Fruit fly (Drosophila melanogaster) whole organism, adult: ENCODE results near the gene CG17928.
A peak's percentile ranks its signal among the peaks of the same experiment; 100 is the strongest.

Experiments used
- CG11617 ChIP-seq: fragments of 200-800 bp; sonication (Bioruptor generic); optimal IDR thresholded peaks from 2 replicates; lab custom pipeline; 2017; ENCODE audit warnings: mild to moderate bottlenecking, missing biosample characterization, missing genetic modification reagents, missing genetic modification characterization
- CG12768 ChIP-seq: fragments of 200-800 bp; sonication (Bioruptor generic); optimal IDR thresholded peaks from 2 replicates; lab custom pipeline; 2017; ENCODE audit warnings: missing biosample characterization, missing genetic modification characterization, mild to moderate bottlenecking, moderate library complexity, missing genetic modification reagents
- CG14711 ChIP-seq: fragments of 200-800 bp; sonication (Bioruptor generic); optimal IDR thresholded peaks from 2 replicates; lab custom pipeline; 2018; ENCODE audit warnings: missing biosample characterization, mild to moderate bottlenecking, missing genetic modification characterization, moderate library complexity
- CG1620 ChIP-seq: fragments of 200-800 bp; sonication (Bioruptor generic); optimal IDR thresholded peaks from 2 replicates; lab custom pipeline; 2016; ENCODE audit warnings: missing biosample characterization, missing genetic modification characterization
- CG33017 ChIP-seq: fragments of 200-800 bp; sonication (Bioruptor generic); optimal IDR thresholded peaks from 2 replicates; lab custom pipeline; 2018; ENCODE audit warnings: missing biosample characterization, mild to moderate bottlenecking, missing genetic modification characterization, moderate library complexity
- CG5204 ChIP-seq: fragments of 200-800 bp; sonication (Bioruptor generic); optimal IDR thresholded peaks from 2 replicates; lab custom pipeline; 2016; ENCODE audit warnings: missing biosample characterization, missing genetic modification characterization
- CG7045 ChIP-seq: fragments of 200-800 bp; sonication (Bioruptor generic); optimal IDR thresholded peaks from 2 replicates; lab custom pipeline; 2017; ENCODE audit warnings: missing biosample characterization, mild to moderate bottlenecking, missing genetic modification characterization
- CG7101 ChIP-seq: fragments of 200-800 bp; sonication (Bioruptor generic); optimal IDR thresholded peaks from 2 replicates; lab custom pipeline; 2018; ENCODE audit warnings: missing biosample characterization, mild to moderate bottlenecking, missing genetic modification characterization, moderate library complexity
- Clk ChIP-seq: fragments of 200-800 bp; sonication (Bioruptor generic); optimal IDR thresholded peaks from 2 replicates; lab custom pipeline; 2017; ENCODE audit warnings: missing biosample characterization, missing genetic modification characterization
- Crg-1 ChIP-seq: fragments of 200-800 bp; sonication (Bioruptor generic); optimal IDR thresholded peaks from 2 replicates; lab custom pipeline; 2016; ENCODE audit warnings: missing biosample characterization, missing genetic modification characterization
- Hr96 ChIP-seq: fragments of 200-800 bp; sonication (Bioruptor generic); optimal IDR thresholded peaks from 2 replicates; lab custom pipeline; 2016; ENCODE audit warnings: missing biosample characterization, missing genetic modification characterization
- Mnt ChIP-seq: fragments of 200-800 bp; sonication (Bioruptor generic); optimal IDR thresholded peaks from 2 replicates; lab custom pipeline; 2016; ENCODE audit warnings: missing biosample characterization, mild to moderate bottlenecking, missing genetic modification characterization
- bab1 ChIP-seq: fragments of 200-800 bp; sonication (Bioruptor generic); optimal IDR thresholded peaks from 3 replicates; lab custom pipeline; 2019; ENCODE audit warnings: missing biosample characterization, mild to moderate bottlenecking, missing genetic modification characterization, moderate library complexity
- cic ChIP-seq: fragments of 200-800 bp; sonication (Bioruptor generic); optimal IDR thresholded peaks from 2 replicates; lab custom pipeline; 2017; ENCODE audit warnings: missing biosample characterization, mild to moderate bottlenecking, missing genetic modification characterization, moderate library complexity
- cnc ChIP-seq, 2 experiments: fragments of >200 bp; optimal IDR thresholded peaks; 2 replicates each; lab custom pipeline; 2017
- kay ChIP-seq: fragments of 200-800 bp; sonication (Bioruptor generic); peaks from one replicate; lab custom pipeline; 2016; ENCODE audit warnings: missing biosample characterization, missing genetic modification characterization, borderline replicate concordance
- ovo ChIP-seq: fragments of 200-800 bp; sonication (Bioruptor generic); optimal IDR thresholded peaks from 2 replicates; lab custom pipeline; 2016; ENCODE audit warnings: missing biosample characterization, missing genetic modification characterization
- pad ChIP-seq: fragments of 200-800 bp; sonication (Bioruptor generic); optimal IDR thresholded peaks from 3 replicates; lab custom pipeline; 2017; ENCODE audit warnings: missing biosample characterization, missing genetic modification characterization, mild to moderate bottlenecking, moderate library complexity, missing genetic modification reagents
- tj ChIP-seq: fragments of 200-800 bp; sonication (Bioruptor generic); optimal IDR thresholded peaks from 3 replicates; lab custom pipeline; 2017; ENCODE audit warnings: missing biosample characterization, mild to moderate bottlenecking, missing genetic modification characterization, moderate library complexity

CG17928 gene

DNA sequence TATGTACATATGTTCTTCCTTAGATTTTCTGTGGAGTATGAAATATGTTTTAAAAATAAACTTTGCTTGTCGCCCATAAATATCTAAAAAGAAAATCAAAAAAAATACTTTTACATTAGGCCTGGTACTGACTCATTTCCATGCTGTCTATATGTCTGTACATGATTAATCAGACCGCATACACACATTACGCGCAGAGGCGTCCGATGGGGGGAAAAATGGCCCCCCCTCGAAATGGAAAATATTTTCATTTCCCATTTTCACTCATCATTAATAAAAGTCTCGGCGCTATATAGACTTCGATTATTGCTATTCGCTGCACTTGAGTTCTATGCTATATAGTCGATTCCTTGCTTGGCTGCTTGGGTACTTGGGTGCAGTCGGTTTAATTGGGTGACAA lies 29.5 kb upstream of the CG17928 start:
- TF ChIP-seq CG5204 (GFP tag; lab: Kevin White, UChicago) (no peak), CG11617 (GFP tag; lab: Kevin White, UChicago) (no peak), tj (GFP tag; lab: Kevin White, UChicago) (no peak), bab1 (GFP tag; lab: Kevin White, UChicago) (no peak), CG7101 (tag; lab: Kevin White, UChicago) (no peak), cic (GFP tag; lab: Kevin White, UChicago) (no peak), Mnt (GFP tag; lab: Kevin White, UChicago) (no peak)

DNA sequence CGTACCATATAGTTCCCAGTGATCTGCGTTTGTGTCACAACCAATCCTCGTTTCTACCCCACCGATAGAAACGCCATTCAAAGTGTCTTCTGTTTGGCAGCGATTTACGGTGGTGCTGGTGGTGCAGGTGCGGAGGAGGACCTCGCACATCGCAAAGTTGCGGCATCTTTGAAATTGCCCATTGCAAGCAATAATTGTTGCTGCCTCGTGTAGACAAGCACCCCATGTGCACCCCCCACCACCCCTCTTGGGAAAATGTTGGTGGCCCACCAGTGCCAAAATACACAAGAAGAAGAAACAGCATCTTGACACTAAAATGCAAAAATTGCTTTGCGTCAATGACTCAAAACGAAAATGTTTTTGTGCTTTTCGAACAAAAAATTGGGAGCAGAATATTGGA lies 26.9 kb upstream of the CG17928 start:
- no peak for TF ChIP-seq ovo (GFP tag; lab: Kevin White, UChicago)
- no peak for TF ChIP-seq pad (GFP tag; lab: Kevin White, UChicago)
- TF ChIP-seq CG7045 (GFP tag; lab: Kevin White, UChicago) = no peak
- no peak for TF ChIP-seq CG33017
- no peak for TF ChIP-seq CG14711 (tag; lab: Kevin White, UChicago)
- TF ChIP-seq Hr96 (GFP tag; lab: Kevin White, UChicago) = no peak

DNA sequence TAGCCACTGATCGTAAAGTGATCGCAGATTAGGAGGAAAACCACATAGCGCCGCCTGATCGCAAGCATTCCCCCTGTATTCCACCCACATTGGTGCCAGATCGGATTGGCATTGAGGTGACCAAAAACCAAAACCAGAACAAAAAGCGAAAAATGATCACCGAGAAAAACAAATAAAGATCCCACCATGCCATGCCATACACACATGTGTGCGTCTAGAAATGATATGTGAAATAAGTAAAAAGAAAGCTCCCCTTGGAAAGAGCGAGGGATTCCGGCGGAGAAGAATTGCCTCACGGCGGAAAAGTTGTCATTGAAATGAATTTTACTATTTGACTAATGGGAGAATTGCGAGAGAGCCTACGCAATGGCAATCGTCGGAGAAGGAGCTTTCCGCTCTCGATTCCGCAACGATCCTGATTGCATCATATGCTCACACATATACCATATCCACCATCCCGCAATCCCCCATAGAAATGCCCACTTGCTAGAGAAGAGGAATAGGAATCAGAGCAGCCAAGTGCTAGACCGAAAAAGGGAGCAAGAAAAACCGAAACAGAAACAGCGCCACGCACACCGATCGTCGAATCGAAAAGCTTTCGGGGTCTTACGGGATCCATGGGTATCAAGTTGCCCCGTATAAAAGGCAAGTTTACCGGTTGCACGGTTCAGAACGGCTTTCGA lies 25.2 kb upstream of the CG17928 start, which contains the start of gene Mhc:
Mhc (plus strand) TSS at position 497 of the 683 bp plus-strand sequence.
- TF ChIP-seq Crg-1 (GFP tag; lab: Kevin White, UChicago) (no peak), CG33017 (no peak), CG7101 (tag; lab: Kevin White, UChicago) (no peak), CG14711 (tag; lab: Kevin White, UChicago) (no peak), Hr96 (GFP tag; lab: Kevin White, UChicago) (no peak), CG5204 (GFP tag; lab: Kevin White, UChicago) (no peak), pad (GFP tag; lab: Kevin White, UChicago) (no peak), CG11617 (GFP tag; lab: Kevin White, UChicago) (no peak)

DNA sequence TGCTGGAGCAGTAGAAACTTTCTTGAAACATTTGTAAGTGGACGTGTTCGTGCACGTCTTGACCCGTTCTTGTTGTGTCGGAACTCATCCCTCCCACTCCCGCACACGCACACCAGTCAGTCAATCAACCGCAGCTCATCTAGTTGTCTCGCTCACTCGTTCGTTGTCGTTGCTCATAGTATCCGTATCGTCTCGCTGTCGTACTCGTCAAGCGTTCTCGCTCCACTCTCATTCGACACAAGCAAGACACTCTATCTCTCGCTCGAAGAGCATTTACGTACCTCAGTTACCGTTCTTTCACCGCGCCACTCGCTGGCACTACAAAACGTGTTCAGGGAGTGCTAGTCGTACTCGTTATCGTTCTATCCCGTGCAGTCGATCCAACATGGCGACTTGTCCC lies 3.8 kb upstream of the CG17928 start:
- TF ChIP-seq bab1 (GFP tag; lab: Kevin White, UChicago) = no peak
- no peak for TF ChIP-seq Crg-1 (GFP tag; lab: Kevin White, UChicago)
- TF ChIP-seq CG1620 (GFP tag; lab: Kevin White, UChicago) = no peak
- no peak for TF ChIP-seq tj (GFP tag; lab: Kevin White, UChicago)
- TF ChIP-seq Mnt (GFP tag; lab: Kevin White, UChicago) = no peak
- no peak for TF ChIP-seq kay (GFP tag; lab: Kevin White, UChicago)
- no peak for TF ChIP-seq ovo (GFP tag; lab: Kevin White, UChicago)
- no peak for TF ChIP-seq cic (GFP tag; lab: Kevin White, UChicago)
- no peak for TF ChIP-seq CG7101 (tag; lab: Kevin White, UChicago)
- TF ChIP-seq pad (GFP tag; lab: Kevin White, UChicago) = no peak
- TF ChIP-seq CG12768 (GFP tag; lab: Kevin White, UChicago) = no peak
- TF ChIP-seq Hr96 (GFP tag; lab: Kevin White, UChicago) = no peak
- no peak for TF ChIP-seq CG14711 (tag; lab: Kevin White, UChicago)

DNA sequence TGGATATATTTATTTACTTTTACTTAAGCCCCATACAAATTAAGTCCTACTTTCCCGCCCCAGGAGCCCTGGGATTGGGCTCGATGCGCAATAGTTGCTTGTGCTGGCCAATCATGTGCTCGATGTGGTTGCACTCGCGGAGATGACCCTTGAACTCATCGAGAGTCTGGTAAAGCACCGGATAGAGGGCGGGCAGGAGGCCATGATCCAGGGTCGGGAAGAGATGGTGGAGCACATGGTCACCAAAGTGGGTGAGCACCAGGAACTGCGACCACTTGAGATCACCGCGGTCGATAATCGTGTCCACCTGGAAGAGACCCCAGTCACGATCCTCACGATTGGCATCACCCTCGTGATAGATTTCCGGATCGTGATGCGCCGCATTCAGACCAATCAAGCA lies 2.5 kb upstream of the CG17928 start:
- TF ChIP-seq kay (GFP tag; lab: Kevin White, UChicago) (peak; percentile 2), Clk (GFP tag; lab: Kevin White, UChicago) (no peak)

DNA sequence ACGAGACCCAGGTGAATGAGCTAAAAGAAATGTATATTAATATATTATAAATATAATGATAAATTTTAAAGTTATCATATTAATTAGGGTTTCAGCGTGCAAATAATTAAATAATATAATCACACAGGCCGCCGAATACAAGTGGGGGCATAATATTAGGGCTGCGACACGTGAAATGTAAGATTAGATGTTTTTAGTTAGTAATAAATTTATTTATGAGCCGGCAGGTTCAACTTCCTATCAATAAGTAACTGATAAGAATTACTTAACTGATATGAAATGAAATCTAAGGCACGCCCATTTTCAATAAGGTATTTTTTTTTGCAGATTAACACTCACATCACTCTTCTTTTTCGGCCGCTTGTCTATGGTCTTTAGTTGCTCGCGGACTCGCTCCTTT lies 1.5 kb upstream of the CG17928 start:
- no peak for TF ChIP-seq CG5204 (GFP tag; lab: Kevin White, UChicago)
- TF ChIP-seq ovo (GFP tag; lab: Kevin White, UChicago) = no peak
- no peak for TF ChIP-seq bab1 (GFP tag; lab: Kevin White, UChicago)
- TF ChIP-seq Clk (GFP tag; lab: Kevin White, UChicago) = no peak

DNA sequence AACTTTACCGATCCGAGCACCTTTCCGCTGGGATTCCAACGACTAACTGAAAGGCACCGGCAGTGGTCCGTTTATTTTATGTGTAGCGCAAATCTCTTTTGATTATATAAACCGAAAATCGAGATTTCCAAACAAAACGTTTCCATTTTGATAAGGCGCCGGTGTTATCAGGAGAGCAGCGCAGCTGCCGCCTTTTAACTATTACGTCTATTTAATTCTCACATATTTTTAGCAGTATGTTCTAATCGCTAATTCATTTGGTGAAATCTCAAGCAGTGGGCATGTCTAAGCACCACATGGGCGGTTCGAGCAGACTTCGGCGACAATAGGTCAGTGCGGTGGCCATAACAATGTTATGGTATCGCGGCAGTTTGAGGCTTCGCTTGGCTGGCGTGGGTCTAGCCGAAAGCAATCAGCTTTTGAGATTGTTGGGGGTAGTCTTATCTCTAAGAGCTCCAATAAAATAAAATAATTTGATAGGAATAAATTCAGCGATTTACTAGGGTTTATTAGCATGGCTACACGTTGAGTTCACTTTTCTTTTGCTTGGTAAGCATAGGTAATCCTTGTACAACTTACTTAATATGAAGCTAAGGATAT lies 597 bp upstream of the CG17928 start, which contains the start of gene Cyt-b5-r:
Cyt-b5-r (minus strand) TSS at position 51 of the 600 bp plus-strand sequence.
- TF ChIP-seq cic (GFP tag; lab: Kevin White, UChicago) (peak; percentile 5), Hr96 (GFP tag; lab: Kevin White, UChicago) (no peak), Mnt (GFP tag; lab: Kevin White, UChicago) (peak; percentile 6), CG33017 (no peak)

DNA sequence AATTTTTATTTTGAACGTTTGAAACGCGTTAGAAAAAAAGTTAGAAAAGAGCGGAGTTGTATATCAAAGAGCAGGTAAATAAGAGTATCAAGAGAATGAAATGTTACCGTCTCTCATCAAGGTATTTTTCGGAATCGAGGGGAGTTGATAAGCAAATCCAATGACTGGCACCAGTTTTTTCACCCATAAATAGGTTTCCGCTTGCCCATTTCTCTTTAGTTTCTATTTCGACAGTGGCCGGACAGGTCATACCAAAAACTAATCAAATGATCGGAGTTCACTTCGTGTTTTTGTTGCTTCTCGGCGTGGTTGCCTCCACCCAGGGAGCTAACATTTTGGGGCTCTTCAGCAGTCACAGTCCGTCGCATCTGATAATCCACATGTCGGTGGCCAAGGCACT lies 2.6 kb downstream of the CG17928 start, which contains the start of gene Ugt37C2:
Ugt37C2 (plus strand) TSS at position 242 of the 400 bp plus-strand sequence.
- TF ChIP-seq cnc (optimal IDR thresholded peaks at IDR 0.05; lab: Kevin White, UChicago) = no peak
- no peak for TF ChIP-seq CG11617 (GFP tag; lab: Kevin White, UChicago)
- no peak for TF ChIP-seq cic (GFP tag; lab: Kevin White, UChicago)
- TF ChIP-seq Hr96 (GFP tag; lab: Kevin White, UChicago) = no peak
- no peak for TF ChIP-seq bab1 (GFP tag; lab: Kevin White, UChicago)
- no peak for TF ChIP-seq CG12768 (GFP tag; lab: Kevin White, UChicago)
- no peak for TF ChIP-seq CG5204 (GFP tag; lab: Kevin White, UChicago)
